Worm (Caenorhabditis elegans): ENCODE measurements around the gene ugt-18.
"Not testable (repeated sequence)": the region's sequence is repeated elsewhere in the genome, so short reads cannot be mapped to it uniquely, and the experiment has no call there.

Gene ugt-18

DNA sequence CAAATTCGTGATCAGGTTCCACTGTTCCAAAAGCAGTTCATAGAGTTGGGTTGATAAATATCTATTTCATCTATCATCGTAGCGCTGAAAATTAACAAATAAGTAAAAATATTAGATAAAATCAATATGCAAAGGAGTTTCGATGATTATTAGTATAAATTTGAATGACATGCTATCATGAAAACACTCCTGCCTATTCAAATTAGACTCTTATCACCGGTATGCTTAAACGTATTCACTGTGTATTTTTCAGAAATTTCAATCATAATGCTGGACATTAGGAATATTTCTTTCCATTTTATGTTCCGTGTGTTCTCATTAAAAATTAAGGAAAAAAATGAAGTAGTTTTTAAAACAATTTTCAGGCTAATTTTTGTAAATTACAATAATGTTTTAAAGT is 25.2 kb downstream of the ugt-18 start, which contains the start of gene C44H9.6:
Gene C44H9.6 (minus strand): TSS at position 101 of the 400 bp plus-strand sequence.
- TF ChIP-seq efl-1 (optimal IDR thresholded peaks at IDR 0.05) (no peak), efl-1 (GFP tag; optimal IDR thresholded peaks at IDR 0.05 in 1 of 2) (peak in 1 of 2 experiments; percentile 67), ceh-90 (tag; optimal IDR thresholded peaks at IDR 0.05) (no peak)

ce11 chrV:12849736-12850135 is 29.7 kb downstream of the ugt-18 start, which contains the start of gene C44H9.5:
C44H9.5 (minus strand) TSS chrV:12849864.
- TF ChIP-seq ceh-88 (GFP tag; IDR thresholded peaks at IDR 0.05) (no peak), irx-1 (tag; optimal IDR thresholded peaks at IDR 0.05) (no peak), fkh-4 (tag; optimal IDR thresholded peaks at IDR 0.05; ENCODE audit: borderline replicate concordance) (no peak), snu-23 (GFP tag; optimal IDR thresholded peaks at IDR 0.05) (no peak), nhr-71 (tag; optimal IDR thresholded peaks at IDR 0.05) (no peak)

DNA sequence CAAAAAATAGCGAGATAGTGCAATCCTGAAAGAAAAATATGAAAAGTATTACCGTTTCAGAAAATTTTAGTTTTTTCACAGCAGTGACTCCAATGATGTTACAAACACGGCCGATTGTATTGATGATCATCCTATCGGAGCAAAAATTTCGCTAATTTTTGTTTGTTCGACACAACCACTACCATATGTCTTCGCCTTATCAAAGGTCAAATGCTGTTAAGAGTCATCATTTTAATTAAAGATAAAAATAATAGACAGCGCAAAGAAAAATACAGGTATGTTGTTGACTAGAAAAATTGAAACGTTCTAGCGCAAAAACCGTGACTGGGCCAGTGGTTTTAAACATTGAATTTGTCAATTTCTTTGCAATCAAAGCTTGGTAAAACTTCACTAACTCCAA is 32.3 kb downstream of the ugt-18 start:
- TF ChIP-seq pax-3 (tag; optimal IDR thresholded peaks at IDR 0.05): peak; percentile 20
- no peak for TF ChIP-seq blmp-1 (tag; optimal IDR thresholded peaks at IDR 0.05)
- peak; percentile 49 for TF ChIP-seq elt-2 (tag; optimal IDR thresholded peaks at IDR 0.05)

DNA sequence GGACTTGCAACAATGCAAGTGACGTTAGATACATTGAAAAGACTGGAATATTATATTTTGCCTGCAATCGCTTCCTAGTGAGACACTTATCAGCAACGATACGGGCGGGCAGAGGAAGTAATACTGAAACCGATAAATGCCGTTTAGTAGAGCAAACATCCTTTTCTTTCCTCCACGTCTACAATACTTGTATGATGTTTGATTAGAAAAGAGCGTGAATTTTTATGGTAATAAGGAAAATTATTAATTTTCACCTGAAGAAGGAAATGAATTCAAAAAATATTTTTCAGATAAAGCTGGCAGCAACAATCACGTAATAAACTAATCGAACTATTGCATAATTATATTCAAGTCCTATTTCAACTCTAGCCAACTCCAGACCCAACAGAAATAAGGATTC is 34.7 kb downstream of the ugt-18 start, which contains the start of gene C44H9.7:
Gene C44H9.7 (minus strand): TSS at position 101 of the 400 bp plus-strand sequence.
- TF ChIP-seq elt-2 (tag; optimal IDR thresholded peaks at IDR 0.05) (peak; percentile 5), ets-5 (GFP tag; IDR thresholded peaks at IDR 0.05) (no peak)

ce11 chrV:12859144-12859543 is 39.1 kb downstream of the ugt-18 start, which contains the start of gene anp-1:
anp-1 (plus strand) TSS chrV:12859444.
- no peak for TF ChIP-seq unc-30 (tag; optimal IDR thresholded peaks at IDR 0.05)

ce11 chrV:12865615-12866014 is 45.6 kb downstream of the ugt-18 start, which contains the start of gene T07F10.5:
T07F10.5 (plus strand) TSS chrV:12865915.
- TF ChIP-seq pax-3, C16A3.4, nhr-84 (tag; optimal IDR thresholded peaks at IDR 0.05): not testable (repeated sequence)

- TF ChIP-seq elt-2 (tag; optimal IDR thresholded peaks at IDR 0.05) (no peak), unc-130 (tag; optimal IDR thresholded peaks at IDR 0.05) (no peak), lin-15B (tag; optimal IDR thresholded peaks at IDR 0.05) (no peak), pag-3 (tag; optimal IDR thresholded peaks at IDR 0.05; ENCODE audit: borderline replicate concordance, insufficient read depth) (no peak), snpc-4 (tag; optimal IDR thresholded peaks at IDR 0.05) (no peak), hlh-4 (tag; optimal IDR thresholded peaks at IDR 0.05) (no peak), lsy-2 (tag; optimal IDR thresholded peaks at IDR 0.05) (no peak), C34B4.2 (tag; optimal IDR thresholded peaks at IDR 0.05) (no peak), efl-3 (GFP tag; optimal IDR thresholded peaks at IDR 0.05) (no peak), irx-1 (tag; optimal IDR thresholded peaks at IDR 0.05) (no peak), isw-1 (GFP tag; IDR thresholded peaks at IDR 0.05) (no peak), unc-30 (tag; optimal IDR thresholded peaks at IDR 0.05) (no peak), jun-1 (tag; optimal IDR thresholded peaks at IDR 0.05) (no peak), ets-5 (GFP tag; IDR thresholded peaks at IDR 0.05) (no peak), mab-9 (GFP tag; IDR thresholded peaks at IDR 0.05) (no peak), F16B12.6 (tag; optimal IDR thresholded peaks at IDR 0.05) (no peak), nhr-76 (tag; optimal IDR thresholded peaks at IDR 0.05) (no peak), nhr-19 (GFP tag; conservative IDR thresholded peaks at IDR 0.05) (no peak), nhr-77 (tag; optimal IDR thresholded peaks at IDR 0.05) (no peak), pqm-1 (tag; optimal IDR thresholded peaks at IDR 0.05) (no peak)
Measured at ce11 chrV:12867997-12868396, 47.9 kb downstream of the ugt-18 start, which contains the start of gene nspg-1. nspg-1 (minus strand) TSS chrV:12868097.

All from whole organism, L1 larva.